Fruit fly (Drosophila melanogaster): ENCODE measurements around the gene Snapin.

DNA sequence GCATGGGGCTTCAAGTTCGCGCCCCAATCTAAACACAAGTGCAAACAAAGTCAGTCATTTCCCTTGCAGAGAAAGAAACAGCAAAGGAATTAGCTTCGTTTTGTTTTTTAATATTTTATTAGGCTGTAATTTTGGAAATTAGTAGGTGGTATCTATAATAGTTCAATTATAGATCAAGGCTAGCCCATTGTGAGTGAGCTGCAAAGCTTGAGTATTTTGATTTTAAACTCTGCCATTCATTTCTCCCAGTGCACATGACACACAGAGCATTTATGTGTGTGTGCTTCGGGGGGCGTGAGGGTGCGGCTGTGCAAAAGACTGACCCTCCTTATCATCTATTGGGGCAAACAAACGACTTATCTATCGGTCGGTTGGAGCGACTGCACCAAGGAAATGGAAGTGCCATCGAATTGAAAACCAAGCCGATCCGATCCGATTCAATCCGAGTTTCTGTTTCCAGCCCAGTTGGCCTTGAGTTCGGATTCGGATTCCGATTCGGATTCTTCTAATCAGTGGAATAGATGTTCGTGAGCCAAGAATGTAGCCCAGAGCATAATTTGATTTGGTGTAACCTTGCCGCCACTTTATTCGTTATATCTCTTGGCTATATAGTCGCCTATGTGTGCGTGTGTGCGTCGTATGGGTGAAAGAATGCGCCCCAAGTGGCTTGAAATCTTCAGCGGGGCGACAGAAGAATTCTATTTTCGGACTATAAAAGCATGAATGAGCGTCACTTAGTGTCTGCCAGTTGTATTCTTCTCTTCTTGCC is 27.9 kb downstream of the Snapin start:
- no peak for TF ChIP-seq brk (GFP tag; optimal IDR thresholded peaks at IDR 0.05)
- no peak for TF ChIP-seq Vsx2 (GFP tag; optimal IDR thresholded peaks at IDR 0.05; ENCODE audit: partially characterized antibody)
- TF ChIP-seq foxo (GFP tag; optimal IDR thresholded peaks at IDR 0.05) = peak in 1 of 2 experiments; percentile 40
- peak; percentile 39 for TF ChIP-seq OdsH (GFP tag; optimal IDR thresholded peaks at IDR 0.05)
- TF ChIP-seq dl (GFP tag; optimal IDR thresholded peaks at IDR 0.05; ENCODE audit: insufficient read depth in 1 of 2, partially characterized antibody in 2 of 2) = no peak
- TF ChIP-seq fru (GFP tag; optimal IDR thresholded peaks at IDR 0.05) = peak; percentile 35
